Fruit fly (Drosophila melanogaster): ENCODE measurements around the gene CG13056.

CG13056 gene

DNA sequence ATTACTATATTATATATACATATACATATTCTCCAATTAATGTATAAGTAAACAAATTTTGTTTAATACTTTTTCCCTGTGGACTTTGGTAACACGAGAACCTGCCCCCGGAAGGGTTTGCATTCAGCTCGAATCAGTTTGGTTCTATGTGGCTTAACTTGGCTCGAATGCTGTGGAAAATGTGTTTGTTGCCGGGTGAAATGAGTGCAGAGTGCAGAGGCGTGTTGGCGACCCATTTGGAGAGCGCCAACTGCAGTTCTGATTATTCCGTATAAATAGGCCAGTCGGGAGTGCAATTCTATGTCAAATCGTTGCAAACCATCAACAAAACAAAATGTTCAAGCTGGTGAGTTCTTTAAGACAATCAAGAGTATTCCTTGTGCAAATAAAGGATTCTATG, 15.4 kb upstream of the CG13056 start, which contains the start of gene Nplp3:
Gene Nplp3, plus strand, starts transcription at position 301 of the 400 bp plus-strand sequence.
- TF ChIP-seq noc (tag; optimal IDR thresholded peaks at IDR 0.05), result no peak

DNA sequence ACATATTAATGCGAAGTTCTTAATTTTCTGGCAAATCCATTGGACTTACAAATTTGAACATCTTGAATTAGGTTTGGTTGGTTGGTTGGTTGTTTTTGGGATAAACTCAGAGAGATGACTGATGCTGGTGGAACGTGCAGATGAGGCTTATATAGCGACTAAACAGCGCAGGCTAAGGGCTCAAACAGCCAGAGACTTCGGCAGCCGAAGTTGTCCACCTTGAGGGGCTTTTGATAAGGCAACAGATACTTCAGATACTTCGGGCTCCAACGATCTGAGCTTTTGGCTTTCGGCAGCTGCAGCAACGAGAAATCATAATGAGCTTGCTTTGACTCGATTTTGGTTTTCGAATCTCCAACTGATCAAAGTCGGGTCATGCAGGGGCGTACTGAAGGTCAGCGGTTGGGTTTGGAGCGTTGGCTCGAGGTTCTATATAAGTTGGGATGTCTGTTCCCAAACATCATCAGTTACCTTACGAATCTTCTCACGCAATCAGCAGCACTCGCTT, 13.7 kb upstream of the CG13056 start, which contains the start of the genes CG13041 and CG13060:
Gene CG13041, minus strand, starts transcription at position 128 of the 508 bp plus-strand sequence.
Gene CG13060, plus strand, starts transcription at position 458 of the 508 bp plus-strand sequence.
- no peak for TF ChIP-seq noc (tag; optimal IDR thresholded peaks at IDR 0.05)

DNA sequence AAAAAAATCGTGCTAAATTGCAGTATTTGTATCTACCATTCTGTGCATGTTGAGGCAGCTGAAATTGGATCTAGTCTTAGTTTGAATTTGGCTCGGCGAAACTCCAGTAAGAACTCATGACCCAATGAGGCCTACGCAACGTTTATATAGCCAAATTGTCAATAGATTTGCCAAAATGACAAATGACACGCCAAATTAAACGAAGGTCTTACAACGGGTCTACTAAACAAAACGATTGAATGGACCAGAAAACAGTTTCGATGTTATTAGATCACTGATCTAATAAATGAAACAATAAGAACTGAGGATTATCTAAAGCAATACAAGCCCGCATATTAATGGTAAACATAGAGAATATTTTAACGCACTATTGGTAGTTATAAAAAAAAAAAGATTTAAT, 11.9 kb upstream of the CG13056 start, which contains the start of gene CG42718:
Gene CG42718, minus strand, starts transcription at position 101 of the 400 bp plus-strand sequence.
- no peak for TF ChIP-seq noc (tag; optimal IDR thresholded peaks at IDR 0.05)

DNA sequence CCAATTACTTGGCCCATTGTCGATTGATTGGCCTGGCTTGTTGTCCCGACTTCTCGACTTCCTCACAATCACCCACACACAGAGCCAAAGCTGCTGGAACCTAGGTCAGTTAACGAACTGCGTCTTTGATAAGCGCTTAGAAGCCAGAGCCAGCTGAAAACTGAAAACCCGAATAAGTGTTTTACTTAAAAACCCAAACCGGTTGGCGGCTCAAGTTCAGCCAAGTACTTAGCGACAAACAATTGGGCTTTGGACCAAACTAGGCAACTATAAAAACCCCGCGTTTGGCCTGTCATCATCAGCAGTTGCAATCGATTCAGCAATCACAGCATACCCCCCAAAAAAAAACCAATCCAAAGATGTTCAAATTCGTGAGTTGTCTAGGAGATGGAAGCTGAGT, 9.7 kb upstream of the CG13056 start, which contains the start of gene CG13059:
Gene CG13059, plus strand, starts transcription at position 301 of the 400 bp plus-strand sequence.
- TF ChIP-seq noc (tag; optimal IDR thresholded peaks at IDR 0.05), result no peak

DNA sequence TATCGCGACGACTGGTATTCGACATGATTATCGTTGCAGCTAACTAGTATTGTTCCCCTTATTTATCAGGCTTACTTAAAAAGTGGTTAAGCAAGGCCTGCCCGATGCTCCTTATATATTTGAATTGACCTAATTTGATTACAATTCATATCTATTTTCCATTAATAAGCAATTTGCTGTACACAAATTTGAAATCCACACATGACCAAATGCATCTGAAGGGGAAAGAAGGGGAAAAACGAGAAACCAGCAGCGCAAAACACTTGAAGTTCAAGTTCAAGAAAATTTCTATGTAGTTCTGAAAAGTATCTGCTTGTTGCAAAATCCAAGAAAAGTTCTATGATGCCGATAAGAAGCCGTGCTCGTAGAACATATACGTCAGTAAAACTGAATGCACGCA, 6.5 kb upstream of the CG13056 start, which contains the start of the genes CG13040 and CG13039:
Gene CG13040, minus strand, starts transcription at position 101 of the 400 bp plus-strand sequence.
Gene CG13039, minus strand, starts transcription at position 106 of the 400 bp plus-strand sequence.
- no peak for TF ChIP-seq noc (tag; optimal IDR thresholded peaks at IDR 0.05)

DNA sequence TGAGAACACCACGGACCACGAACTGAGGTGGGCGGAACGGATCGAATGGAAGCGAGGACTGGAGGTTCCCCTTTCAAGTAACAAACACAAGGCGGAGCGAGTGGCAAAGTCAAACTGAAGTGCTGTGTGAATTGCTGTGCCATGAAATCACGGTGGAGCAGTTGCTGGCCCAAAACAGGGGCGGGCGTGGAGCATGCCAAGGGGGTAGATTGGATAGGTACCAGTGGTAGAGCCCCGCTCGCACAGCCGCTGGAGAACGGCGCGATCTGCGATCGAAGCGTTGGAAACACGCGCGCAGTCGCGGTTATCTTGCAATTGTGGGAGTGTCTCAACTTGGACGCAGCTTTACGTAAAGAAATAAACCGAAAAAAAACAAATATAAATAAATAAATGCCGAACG, 5.3 kb upstream of the CG13056 start, which contains the start of gene CG13038:
Gene CG13038, minus strand, starts transcription at position 118 of the 400 bp plus-strand sequence.
- no peak for TF ChIP-seq noc (tag; optimal IDR thresholded peaks at IDR 0.05)

DNA sequence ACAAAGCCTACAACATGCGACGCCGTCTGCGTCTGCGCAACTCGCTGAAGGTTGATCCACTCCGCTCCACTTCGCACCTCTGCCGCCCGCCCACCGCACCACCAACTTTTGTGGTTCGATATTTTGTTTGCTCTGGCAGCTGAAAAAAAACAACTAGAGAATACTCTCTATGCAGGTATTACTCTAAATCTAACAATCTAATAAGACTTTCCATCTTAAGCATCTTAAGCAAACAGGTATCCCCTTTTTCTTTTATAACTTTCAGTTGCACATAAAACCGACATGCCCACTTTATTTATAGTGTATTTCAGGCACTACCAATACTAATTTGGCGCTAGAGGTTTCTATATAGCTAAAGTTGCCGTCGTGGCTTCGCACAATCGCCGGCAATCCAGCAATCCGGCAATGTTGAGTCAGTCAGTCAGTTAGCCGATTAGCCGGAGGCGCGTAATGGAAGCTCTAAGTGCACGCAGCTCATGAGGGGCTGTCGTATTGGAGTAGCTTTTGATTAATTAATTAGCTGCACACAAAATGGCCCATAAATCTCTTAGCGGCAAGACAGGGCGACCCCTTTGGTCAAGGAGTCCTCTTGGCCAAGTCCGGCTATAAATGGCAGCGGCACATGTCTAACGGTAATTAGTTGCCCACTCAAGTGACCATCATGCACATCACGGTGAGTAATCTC, 4.8 kb upstream of the CG13056 start, which contains the start of gene CG13058:
Gene CG13058, plus strand, starts transcription at position 635 of the 685 bp plus-strand sequence.
- TF ChIP-seq noc (tag; optimal IDR thresholded peaks at IDR 0.05), result peak; percentile 75

DNA sequence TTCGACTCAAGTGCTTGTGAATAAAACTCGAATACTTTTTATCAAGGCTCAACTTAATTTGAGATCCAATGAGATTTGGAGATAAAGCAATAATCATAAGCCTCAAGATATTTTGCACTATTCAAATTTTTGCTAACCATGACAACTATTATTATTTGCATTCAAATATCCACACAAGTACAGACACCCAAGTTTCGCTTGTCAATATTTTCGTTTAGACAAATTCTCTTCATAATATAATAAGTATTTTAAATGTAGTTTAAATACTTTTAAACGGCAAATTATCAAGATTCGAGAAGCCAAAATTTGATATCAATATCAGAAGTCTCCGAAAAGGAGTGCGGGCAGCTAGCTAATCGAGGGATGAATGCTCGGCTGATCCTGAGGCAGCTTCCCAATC, 3.6 kb upstream of the CG13056 start, which contains the start of gene CG33061:
Gene CG33061, plus strand, starts transcription at position 301 of the 400 bp plus-strand sequence.
- TF ChIP-seq noc (tag; optimal IDR thresholded peaks at IDR 0.05), result no peak

DNA sequence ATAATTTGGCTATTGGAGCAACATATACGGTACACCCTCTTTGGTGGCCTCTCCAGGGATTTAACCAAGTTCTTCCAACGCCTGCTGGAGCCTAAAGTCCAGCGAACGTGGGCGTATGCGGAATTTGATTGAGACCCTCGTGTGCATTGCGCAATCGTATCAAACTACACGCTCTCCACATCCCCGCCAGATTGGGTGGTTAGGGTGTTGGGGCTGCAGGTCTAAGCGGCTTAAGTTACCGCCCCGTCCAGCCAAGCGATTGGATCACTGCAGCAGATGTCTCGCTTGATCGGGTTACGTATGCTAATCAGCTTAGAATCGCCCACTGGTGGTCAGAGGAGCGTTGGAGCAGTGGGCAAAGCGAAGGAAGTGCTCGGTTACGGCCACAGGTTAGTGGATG, 2.4 kb upstream of the CG13056 start, which contains the start of gene CG33060:
Gene CG33060, plus strand, starts transcription at position 301 of the 400 bp plus-strand sequence.
- no peak for TF ChIP-seq noc (tag; optimal IDR thresholded peaks at IDR 0.05)

DNA sequence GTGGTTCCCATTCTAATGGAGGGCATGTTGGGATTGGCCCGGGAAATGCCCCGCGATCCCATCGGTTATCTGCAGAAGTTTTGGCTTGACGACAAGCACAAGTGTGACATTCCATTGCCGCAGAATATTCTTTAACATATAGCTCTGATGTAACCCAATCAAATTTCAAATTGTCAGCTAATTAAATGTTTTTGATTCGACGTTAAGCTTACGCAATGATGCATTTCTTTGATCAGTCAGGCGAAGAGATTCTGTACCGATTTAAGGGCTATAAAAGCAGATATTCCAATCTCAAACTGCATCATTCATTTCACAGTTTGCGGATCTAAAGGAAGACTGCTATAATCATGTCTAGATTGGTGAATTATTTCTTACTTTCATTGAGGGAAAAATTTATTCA, 1.5 kb upstream of the CG13056 start, which contains the start of gene retinin:
Gene retinin, plus strand, starts transcription at position 301 of the 400 bp plus-strand sequence.
- no peak for TF ChIP-seq noc (tag; optimal IDR thresholded peaks at IDR 0.05)

DNA sequence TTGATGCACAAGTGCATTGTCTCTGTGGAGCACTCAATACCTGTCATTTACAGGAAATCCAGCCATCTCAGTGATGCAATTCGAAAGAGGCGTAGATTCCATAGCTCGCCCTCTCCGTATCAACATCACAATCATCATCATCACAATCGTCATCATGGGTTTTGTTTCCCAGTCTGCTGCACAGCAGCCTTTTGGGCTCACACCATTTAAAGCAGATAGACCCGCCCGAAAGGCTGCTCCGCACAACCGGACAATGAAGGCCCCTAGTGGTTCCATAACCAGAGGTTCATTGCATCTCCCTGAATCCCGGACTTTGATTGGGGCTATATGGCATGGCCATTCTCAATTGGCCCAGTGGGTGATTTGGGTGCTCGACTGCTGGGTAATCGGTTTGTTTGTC, 1.8 kb downstream of the CG13056 start:
- TF ChIP-seq noc (tag; optimal IDR thresholded peaks at IDR 0.05), result no peak

DNA sequence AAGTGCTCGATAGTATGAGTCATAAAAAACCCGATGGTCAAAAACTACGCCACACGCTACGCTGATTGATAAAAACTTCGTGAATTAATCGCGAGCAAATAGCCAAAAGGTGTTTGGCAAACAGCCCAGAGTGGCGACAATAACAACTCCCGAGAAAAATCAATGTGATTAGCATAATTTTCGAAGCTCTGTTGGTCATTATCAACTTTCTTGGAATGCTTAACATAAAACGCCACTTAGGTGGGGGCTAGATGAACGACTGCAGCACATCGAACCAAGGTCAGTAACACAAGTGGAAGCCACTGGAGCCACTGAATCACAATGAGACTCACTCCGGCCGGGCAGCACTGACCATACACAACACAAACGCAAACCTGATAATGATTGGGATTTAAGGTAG, 4.6 kb downstream of the CG13056 start:
- no peak for TF ChIP-seq noc (tag; optimal IDR thresholded peaks at IDR 0.05)

DNA sequence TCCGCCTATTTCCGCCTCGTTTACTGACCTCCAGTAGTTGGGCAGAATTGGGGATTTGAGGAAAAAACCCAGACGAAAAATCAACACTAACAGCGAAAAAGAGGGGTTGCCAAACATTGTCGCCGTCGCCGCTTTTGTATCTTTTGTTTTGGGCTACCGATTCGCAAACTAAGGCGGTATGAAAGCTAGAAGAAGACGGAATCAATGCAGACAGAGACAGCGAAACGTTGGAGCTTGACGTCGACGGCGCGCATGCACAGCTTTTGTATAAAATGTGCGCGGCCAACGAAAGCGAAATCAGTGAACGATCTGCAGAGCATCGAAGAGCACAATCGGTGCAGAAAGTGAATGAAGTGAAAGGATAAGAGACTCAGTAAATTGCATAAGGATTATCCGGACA, 5.6 kb downstream of the CG13056 start, which contains the start of gene CG4998:
Gene CG4998, plus strand, starts transcription at position 301 of the 400 bp plus-strand sequence.
- TF ChIP-seq noc (tag; optimal IDR thresholded peaks at IDR 0.05), result no peak

DNA sequence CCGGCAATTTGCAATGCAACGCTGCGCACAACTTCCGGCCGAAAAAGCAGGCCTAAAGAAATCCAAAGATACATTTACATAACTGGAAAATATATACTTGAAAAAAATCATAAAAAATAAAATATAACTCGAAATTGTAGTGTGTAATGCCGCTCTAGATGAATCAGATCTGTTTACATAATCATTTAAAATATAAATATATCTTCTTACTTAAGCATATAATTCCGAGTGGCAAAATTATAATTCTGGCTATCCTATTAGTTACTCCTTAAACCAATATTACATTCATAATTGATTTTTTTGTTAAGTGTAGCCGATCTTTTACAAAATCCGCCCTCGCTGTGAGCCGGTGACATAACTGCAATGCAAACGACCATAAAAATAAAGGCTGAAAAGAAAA, 6.3 kb downstream of the CG13056 start:
- no peak for TF ChIP-seq noc (tag; optimal IDR thresholded peaks at IDR 0.05)

DNA sequence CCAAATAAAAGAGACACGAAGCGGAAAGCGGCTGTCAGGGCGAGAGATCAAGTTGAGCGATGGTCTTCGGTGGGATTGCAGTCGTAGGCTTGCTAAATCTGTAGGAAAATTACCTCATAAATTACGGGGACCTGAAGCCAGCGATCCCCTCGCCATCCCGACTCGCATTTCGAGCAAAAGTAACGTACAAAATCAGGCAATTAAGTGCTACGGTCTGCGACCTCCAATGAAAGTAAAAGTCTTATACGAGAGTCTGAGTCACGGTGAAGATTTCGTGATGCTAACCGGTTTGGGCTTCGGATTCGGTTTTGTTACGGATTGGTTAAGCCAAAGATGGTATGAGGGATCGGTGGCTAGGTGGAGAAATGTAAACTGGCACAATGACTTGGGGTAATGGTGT, 6.8 kb downstream of the CG13056 start:
- no peak for TF ChIP-seq noc (tag; optimal IDR thresholded peaks at IDR 0.05)

DNA sequence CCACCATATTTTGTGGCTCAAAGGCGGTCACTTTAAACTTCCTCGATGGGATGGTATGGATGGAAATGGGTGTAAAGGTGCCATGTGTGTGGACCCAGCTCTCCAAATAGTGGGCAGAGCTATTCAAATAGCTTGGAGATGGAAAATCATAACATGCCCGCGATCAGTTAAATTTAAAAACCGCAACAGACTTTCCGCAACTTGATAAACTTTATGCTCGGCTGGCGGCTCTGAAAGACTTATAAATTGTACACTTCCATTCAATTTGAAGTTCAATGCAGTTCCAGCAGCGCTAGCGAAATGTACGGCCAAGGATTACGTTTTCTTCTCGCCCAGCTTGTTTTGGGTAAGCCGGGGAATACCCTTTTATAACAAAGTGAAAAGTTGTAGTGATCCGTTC, 12.9 kb downstream of the CG13056 start, which contains the start of gene CG33257:
Gene CG33257, plus strand, starts transcription at position 301 of the 400 bp plus-strand sequence.
- TF ChIP-seq noc (tag; optimal IDR thresholded peaks at IDR 0.05), result no peak
